Worm (Caenorhabditis elegans) whole organism, early embryonic: ENCODE data around the gene asp-9.

Source experiments
- B0310.2 ChIP-seq: sonication (generic microtip); optimal IDR thresholded peaks from 2 replicates; lab custom pipeline; 2016; ENCODE audit warnings: mild to moderate bottlenecking, missing genetic modification characterization, missing compliant biosample characterization
- F13C5.2 ChIP-seq: sonication (generic microtip); optimal IDR thresholded peaks from 2 replicates; lab custom pipeline; 2017; ENCODE audit warnings: mild to moderate bottlenecking, missing genetic modification characterization, inconsistent platforms, missing compliant biosample characterization
- aly-1 ChIP-seq: sonication (generic microtip); optimal IDR thresholded peaks from 2 replicates; lab custom pipeline; 2016; ENCODE audit warnings: missing genetic modification characterization, missing compliant biosample characterization
- ama-1 ChIP-seq: fragments of 150-350 bp; optimal IDR thresholded peaks from 2 replicates; lab custom pipeline; 2014
- ceh-13 ChIP-seq: fragments of 200-800 bp; sonication (Bioruptor generic); optimal IDR thresholded peaks from 2 replicates; lab custom pipeline; 2018; ENCODE audit warnings: mild to moderate bottlenecking, missing genetic modification characterization, missing compliant biosample characterization
- ceh-36 ChIP-seq: sonication (generic microtip); optimal IDR thresholded peaks from 2 replicates; lab custom pipeline; 2016; ENCODE audit warnings: missing genetic modification characterization, inconsistent platforms, missing compliant biosample characterization
- ets-7 ChIP-seq: sonication (generic microtip); optimal IDR thresholded peaks from 2 replicates; lab custom pipeline; 2016; ENCODE audit warnings: missing genotype, missing genetic modification characterization, missing compliant biosample characterization
- flt-1 ChIP-seq: fragments of 200-800 bp; sonication (Bioruptor generic); IDR thresholded peaks from 2 replicates; pipeline ENCODE4 v1.3.6; 2022; ENCODE audit warnings: missing genetic modification characterization, missing compliant biosample characterization
- hmbx-1 ChIP-seq: sonication (generic microtip); optimal IDR thresholded peaks from 2 replicates; lab custom pipeline; 2016; ENCODE audit warnings: mild to moderate bottlenecking, missing genetic modification characterization, missing compliant biosample characterization
- hmg-4 ChIP-seq: fragments of 200-800 bp; sonication (Bioruptor generic); optimal IDR thresholded peaks from 2 replicates; lab custom pipeline; 2018; ENCODE audit warnings: mild to moderate bottlenecking, missing genetic modification characterization, missing compliant biosample characterization
- hnd-1 ChIP-seq: sonication (generic microtip); optimal IDR thresholded peaks from 2 replicates; lab custom pipeline; 2016; ENCODE audit warnings: missing genetic modification characterization, missing compliant biosample characterization
- pes-1 ChIP-seq: fragments of 200-800 bp; sonication (Bioruptor generic); IDR thresholded peaks from 2 replicates; pipeline ENCODE4 v1.3.6; 2022; ENCODE audit warnings: missing genetic modification reagents, missing genetic modification characterization, missing compliant biosample characterization
- scrt-1 ChIP-seq: fragments of 200-800 bp; sonication (Bioruptor generic); IDR thresholded peaks from 2 replicates; pipeline ENCODE4 v1.3.6; 2022; ENCODE audit warnings: missing genetic modification characterization, missing compliant biosample characterization
- sea-1 ChIP-seq: fragments of 200-800 bp; sonication (Bioruptor generic); conservative IDR thresholded peaks from 2 replicates; pipeline ENCODE4 v1.3.6; 2022; ENCODE audit warnings: missing genetic modification characterization, missing compliant biosample characterization
- tbx-11 ChIP-seq: fragments of 200-800 bp; sonication (Bioruptor generic); IDR thresholded peaks from 2 replicates; pipeline ENCODE4 v1.3.6; 2022; ENCODE audit warnings: missing genetic modification characterization, missing compliant biosample characterization
- tbx-37 ChIP-seq: fragments of 200-800 bp; sonication (Bioruptor generic); conservative IDR thresholded peaks from 2 replicates; pipeline ENCODE4 v1.3.6; 2022; ENCODE audit warnings: missing genetic modification reagents, missing genetic modification characterization, missing compliant biosample characterization
- tra-4 ChIP-seq: sonication (generic microtip); optimal IDR thresholded peaks from 2 replicates; lab custom pipeline; 2017; ENCODE audit warnings: missing genetic modification characterization, missing compliant biosample characterization

Gene asp-9

DNA sequence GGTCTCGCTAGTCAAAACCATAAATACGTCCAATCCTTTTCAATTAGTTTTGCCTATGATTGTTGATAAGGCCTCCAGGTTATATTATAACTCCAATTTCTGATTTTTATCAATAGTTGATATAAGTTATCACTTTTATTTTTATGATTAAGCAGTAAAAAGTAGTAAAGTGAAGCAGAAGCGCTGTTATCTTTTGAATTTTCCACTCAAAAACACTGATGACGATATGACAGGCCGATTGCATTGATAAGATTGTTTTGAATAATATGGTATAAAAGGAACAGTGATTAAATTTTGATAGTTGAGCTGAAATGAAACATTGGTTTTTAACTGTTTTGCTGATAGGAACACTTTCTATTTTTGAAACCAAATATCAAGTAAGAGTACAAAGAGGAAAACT lies at the start of gene asp-9:
TSS of gene asp-9 (plus strand) at position 312 of the 400 bp plus-strand sequence.
- TF ChIP-seq tbx-11 (GFP tag; lab: Robert Waterston, UW) (no peak), sea-1 (GFP tag; lab: Robert Waterston, UW) (no peak), F13C5.2 (tag; lab: Kevin White, UChicago) (no peak), hmg-4 (no peak), tra-4 (tag; lab: Kevin White, UChicago) (no peak), hmbx-1 (no peak)

DNA sequence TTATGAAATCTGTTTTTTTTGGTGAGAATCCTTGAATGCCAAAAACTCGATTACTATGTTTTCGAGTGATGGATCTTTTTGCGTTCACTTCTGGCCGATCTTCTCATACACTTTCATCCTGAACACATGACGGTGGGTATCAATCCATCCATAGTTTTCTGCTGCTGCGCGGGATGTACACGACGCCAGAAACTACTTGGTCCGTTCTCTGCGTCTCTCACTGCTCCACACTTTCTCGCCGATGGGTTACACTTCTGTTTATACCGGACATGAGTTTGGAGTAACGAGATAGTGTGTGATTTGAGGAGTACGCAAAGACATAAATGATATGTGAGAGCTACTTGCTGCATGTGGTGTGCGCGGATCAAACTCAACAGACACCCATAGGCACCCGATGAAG lies 45.0 kb upstream of the asp-9 start:
- TF ChIP-seq ceh-13 (no peak), scrt-1 (GFP tag; lab: Robert Waterston, UW) (no peak), hnd-1 (tag; lab: Kevin White, UChicago) (no peak), tbx-37 (no peak), ceh-36 (tag; lab: Kevin White, UChicago) (no peak), tbx-11 (GFP tag; lab: Robert Waterston, UW) (no peak), hmg-4 (no peak), B0310.2 (tag; lab: Kevin White, UChicago) (no peak), hmbx-1 (no peak), ama-1 (lab: Kevin White, UChicago) (no peak), ets-7 (no peak), aly-1 (no peak), F13C5.2 (tag; lab: Kevin White, UChicago) (no peak), sea-1 (GFP tag; lab: Robert Waterston, UW) (no peak), pes-1 (GFP tag; lab: Robert Waterston, UW) (no peak)

DNA sequence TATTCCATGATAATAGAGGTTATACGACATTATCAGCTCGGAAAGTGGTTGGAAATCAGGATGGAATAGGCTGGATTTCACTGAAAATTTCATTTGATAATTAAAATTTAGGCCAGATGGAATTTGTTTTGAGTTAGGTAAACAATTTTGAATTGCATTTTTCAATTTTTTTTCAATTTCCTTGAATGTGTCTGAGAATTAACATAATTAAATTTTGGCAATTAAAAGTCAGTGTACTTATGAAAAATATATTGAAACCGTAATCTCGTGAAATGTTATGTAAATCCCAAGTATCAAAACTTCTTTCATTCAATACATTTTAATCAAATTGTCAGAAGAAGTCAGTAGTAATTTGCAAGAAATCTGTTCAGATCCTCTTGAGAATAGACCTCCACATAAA lies 39.7 kb upstream of the asp-9 start:
- TF ChIP-seq tbx-11 (GFP tag; lab: Robert Waterston, UW), result no peak
- no peak for TF ChIP-seq ceh-13
- no peak for TF ChIP-seq sea-1 (GFP tag; lab: Robert Waterston, UW)

DNA sequence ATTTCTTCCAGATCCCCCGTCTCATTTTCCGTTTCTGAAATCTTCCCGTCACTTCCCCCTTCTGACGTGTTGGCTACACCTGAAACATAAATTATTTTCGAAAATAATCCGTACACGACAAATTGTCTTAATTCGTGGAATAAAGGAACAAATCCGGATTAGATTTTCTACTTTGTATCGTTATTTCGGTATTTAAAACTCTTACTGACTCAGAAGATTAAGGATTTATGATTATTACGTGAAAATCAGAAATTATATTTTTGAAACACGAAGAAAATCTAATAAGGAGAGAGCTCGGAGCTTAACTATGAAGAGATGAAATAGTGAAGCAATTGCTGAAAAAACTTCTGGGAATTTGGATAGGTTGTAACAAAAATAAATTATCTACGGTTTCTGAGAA lies 36.3 kb upstream of the asp-9 start:
- TF ChIP-seq aly-1, result no peak
- no peak for TF ChIP-seq scrt-1 (GFP tag; lab: Robert Waterston, UW)
- TF ChIP-seq tbx-11 (GFP tag; lab: Robert Waterston, UW), result no peak
- TF ChIP-seq sea-1 (GFP tag; lab: Robert Waterston, UW), result no peak
- TF ChIP-seq F13C5.2 (tag; lab: Kevin White, UChicago), result no peak
- TF ChIP-seq tra-4 (tag; lab: Kevin White, UChicago), result no peak
- no peak for TF ChIP-seq tbx-37
- no peak for TF ChIP-seq hmg-4
- TF ChIP-seq hmbx-1, result no peak
- TF ChIP-seq B0310.2 (tag; lab: Kevin White, UChicago), result no peak
- TF ChIP-seq ceh-36 (tag; lab: Kevin White, UChicago), result no peak
- TF ChIP-seq hnd-1 (tag; lab: Kevin White, UChicago), result no peak
- TF ChIP-seq flt-1, result no peak
- TF ChIP-seq pes-1 (GFP tag; lab: Robert Waterston, UW), result no peak
- TF ChIP-seq ets-7, result no peak
- no peak for TF ChIP-seq ama-1 (lab: Kevin White, UChicago)
- no peak for TF ChIP-seq ceh-13

DNA sequence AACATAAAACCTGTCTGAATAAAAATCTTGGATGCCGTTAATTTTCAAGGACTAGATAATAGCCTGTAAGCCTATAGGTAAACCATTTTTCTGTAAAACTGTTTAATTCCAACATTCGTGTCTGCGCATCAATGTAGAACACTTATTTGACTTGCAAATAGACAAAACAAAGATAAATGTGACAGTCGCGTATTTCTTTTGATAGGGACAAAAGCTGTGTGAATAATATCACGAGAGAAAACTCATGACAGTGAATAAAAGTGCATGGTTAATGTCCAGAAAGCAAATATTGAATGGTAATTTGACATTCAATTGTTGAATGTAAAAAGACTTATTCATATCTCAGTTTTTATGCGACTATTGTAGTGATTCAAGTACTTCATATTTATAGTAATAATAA lies 34.2 kb upstream of the asp-9 start, which contains the start of gene C11D2.3:
TSS of gene C11D2.3 (plus strand) at position 301 of the 400 bp plus-strand sequence.
- TF ChIP-seq scrt-1 (GFP tag; lab: Robert Waterston, UW) (no peak), ama-1 (lab: Kevin White, UChicago) (no peak), tra-4 (tag; lab: Kevin White, UChicago) (no peak), B0310.2 (tag; lab: Kevin White, UChicago) (no peak), F13C5.2 (tag; lab: Kevin White, UChicago) (no peak), hnd-1 (tag; lab: Kevin White, UChicago) (no peak), tbx-37 (no peak), ceh-13 (no peak), ceh-36 (tag; lab: Kevin White, UChicago) (no peak), tbx-11 (GFP tag; lab: Robert Waterston, UW) (no peak), hmbx-1 (no peak)

DNA sequence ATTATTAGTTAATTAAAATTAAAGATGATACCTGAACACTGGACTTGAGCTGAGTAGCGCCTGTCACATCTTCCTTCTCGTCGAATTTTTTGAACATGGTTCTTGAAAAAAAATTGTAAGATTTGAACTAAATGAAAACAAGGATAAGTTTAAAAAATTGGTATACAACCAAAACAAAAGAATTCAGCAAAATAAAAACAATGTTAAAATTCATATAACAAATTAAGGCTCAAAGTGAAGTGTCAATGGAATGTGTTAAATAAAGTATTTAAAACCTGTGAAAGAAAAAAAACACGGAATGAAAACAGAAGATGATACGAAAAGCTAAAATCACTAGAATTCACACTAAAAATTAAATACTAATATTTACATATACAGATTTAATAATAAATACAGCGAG lies 30.4 kb upstream of the asp-9 start, which contains the start of gene C11D2.7:
TSS of gene C11D2.7 (minus strand) at position 101 of the 400 bp plus-strand sequence.
- TF ChIP-seq tra-4 (tag; lab: Kevin White, UChicago), result no peak
- TF ChIP-seq sea-1 (GFP tag; lab: Robert Waterston, UW), result no peak
- TF ChIP-seq flt-1, result no peak
- no peak for TF ChIP-seq tbx-37
- no peak for TF ChIP-seq hmbx-1
- TF ChIP-seq pes-1 (GFP tag; lab: Robert Waterston, UW), result no peak
- no peak for TF ChIP-seq hnd-1 (tag; lab: Kevin White, UChicago)
- no peak for TF ChIP-seq scrt-1 (GFP tag; lab: Robert Waterston, UW)

DNA sequence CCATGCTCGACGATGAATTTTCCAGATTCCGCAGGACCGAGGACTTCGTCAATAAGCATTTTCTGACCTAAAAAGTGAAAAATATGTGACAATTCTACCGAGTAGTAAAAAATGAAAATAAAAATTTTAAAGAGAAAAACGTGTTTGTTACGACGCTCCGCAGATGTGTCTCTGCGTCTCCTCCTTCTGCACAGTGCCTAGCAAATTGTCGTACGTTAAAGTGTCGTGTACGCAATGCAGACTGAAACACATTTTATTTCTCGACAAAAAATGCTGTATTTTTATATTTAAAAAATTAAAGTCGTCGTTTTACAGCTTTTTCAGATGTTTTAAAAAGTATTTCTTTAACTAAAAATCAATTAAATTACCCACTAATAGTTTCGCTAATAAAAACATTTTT lies 28.9 kb upstream of the asp-9 start, which contains the start of gene C11D2.4:
TSS of gene C11D2.4 (minus strand) at position 128 of the 400 bp plus-strand sequence.
- TF ChIP-seq F13C5.2 (tag; lab: Kevin White, UChicago) (no peak), hmbx-1 (no peak), ets-7 (no peak), hmg-4 (no peak), B0310.2 (tag; lab: Kevin White, UChicago) (no peak), scrt-1 (GFP tag; lab: Robert Waterston, UW) (no peak), hnd-1 (tag; lab: Kevin White, UChicago) (no peak)

DNA sequence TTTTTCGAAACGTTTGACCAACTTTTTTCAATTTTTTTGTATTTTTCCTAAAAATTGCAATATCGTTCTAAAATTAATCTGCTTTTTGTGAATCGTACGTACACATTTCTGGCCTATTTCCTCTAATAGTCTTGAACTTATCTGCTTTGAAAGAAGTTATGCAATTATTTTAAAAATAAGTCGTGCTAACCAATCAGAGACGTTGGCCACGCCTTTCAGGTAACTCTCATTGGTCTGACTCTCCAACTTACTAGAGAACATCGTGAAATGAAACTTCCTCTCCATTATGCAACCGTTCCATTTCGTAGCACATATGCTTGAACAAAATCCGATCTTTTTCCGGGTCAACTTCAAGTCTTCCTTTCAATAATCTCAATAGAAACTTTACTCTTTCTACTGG lies 26.1 kb upstream of the asp-9 start:
- TF ChIP-seq hmg-4, result no peak

DNA sequence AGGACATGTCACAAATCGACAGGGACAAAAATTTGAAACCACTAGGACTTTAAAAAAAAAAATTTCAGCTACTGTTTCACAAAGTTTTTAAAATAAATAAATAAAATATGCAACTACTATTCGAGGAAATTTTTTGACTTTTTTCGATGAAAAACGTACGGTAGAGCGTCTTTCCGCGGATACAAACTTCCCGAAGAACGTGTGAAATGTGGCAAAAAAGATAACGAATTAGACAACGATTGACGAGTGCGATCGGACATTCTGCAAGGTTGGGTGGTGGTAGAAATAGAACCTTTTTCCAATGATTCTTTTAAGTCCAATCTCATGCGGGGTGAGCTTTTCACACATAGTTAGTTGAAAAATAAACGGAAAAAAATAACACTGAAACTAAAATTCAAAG lies 19.9 kb upstream of the asp-9 start:
- TF ChIP-seq tbx-11 (GFP tag; lab: Robert Waterston, UW) (no peak), pes-1 (GFP tag; lab: Robert Waterston, UW) (no peak), flt-1 (no peak), ceh-13 (no peak), hmg-4 (no peak), tra-4 (tag; lab: Kevin White, UChicago) (no peak), ceh-36 (tag; lab: Kevin White, UChicago) (no peak), ama-1 (lab: Kevin White, UChicago) (no peak), hmbx-1 (no peak), hnd-1 (tag; lab: Kevin White, UChicago) (no peak), tbx-37 (no peak), aly-1 (no peak), sea-1 (GFP tag; lab: Robert Waterston, UW) (no peak), scrt-1 (GFP tag; lab: Robert Waterston, UW) (no peak), ets-7 (no peak), F13C5.2 (tag; lab: Kevin White, UChicago) (no peak), B0310.2 (tag; lab: Kevin White, UChicago) (no peak)
